Fruit fly (Drosophila melanogaster): Measurements from ENCODE around the gene Lkb1.

Lkb1 gene

DNA sequence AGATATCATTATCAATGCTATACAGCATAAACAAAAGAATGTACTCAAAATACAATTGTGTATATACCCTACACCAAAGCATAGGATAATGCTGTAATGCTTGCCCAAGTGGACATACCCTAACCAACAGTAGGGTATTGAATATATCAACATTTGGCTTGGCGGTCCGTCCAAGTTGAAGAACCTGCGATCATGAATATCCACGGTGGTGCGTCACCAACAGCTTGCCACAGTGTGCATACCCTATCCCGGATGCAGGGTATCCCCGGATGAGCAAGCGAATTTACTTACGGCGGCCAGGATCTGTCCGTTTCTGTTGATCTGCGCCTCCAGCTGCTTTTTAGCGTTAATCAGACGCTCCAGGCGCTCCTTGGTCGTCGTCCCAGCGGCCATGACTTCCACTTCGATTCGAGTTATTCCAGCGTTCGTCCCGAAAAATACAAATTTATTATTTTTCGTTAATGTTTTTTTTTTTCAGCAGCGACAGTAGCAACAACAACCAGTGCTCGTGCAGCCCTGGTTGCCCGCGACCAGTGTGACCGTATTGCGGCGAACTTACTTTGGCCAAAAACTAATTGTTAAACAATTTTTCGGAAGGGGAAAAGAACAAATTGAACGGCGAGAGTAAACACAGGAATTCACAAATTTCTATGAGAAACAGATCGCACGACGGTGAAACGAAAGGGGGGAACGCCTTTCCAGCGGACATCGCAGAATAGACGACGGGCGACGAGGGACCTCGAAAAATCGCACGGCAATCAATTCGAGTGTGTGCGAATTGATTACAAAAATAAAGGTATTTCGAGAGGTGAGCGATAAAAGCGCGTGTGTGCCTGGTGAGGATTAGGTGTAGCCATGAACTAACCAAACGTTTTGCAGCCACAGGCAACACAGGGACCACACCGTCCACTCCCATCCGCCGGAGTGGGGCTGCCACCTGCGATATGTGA lies at the start of gene Lkb1, which contains the start of gene CG9588 (continued):
- TF ChIP-seq HLHmδ (GFP tag; optimal IDR thresholded peaks at IDR 0.05) (no peak), Stat92E (GFP tag; optimal IDR thresholded peaks at IDR 0.05) (no peak), Asciz (GFP tag; optimal IDR thresholded peaks at IDR 0.05) (no peak), CG4854 (GFP tag; optimal IDR thresholded peaks at IDR 0.05) (no peak), CG14965 (GFP tag; optimal IDR thresholded peaks at IDR 0.05; ENCODE audit: borderline replicate concordance) (no peak), CG6689 (GFP tag; IDR thresholded peaks at IDR 0.05) (peak; percentile 81), CG11723 (GFP tag; optimal IDR thresholded peaks at IDR 0.05) (peak; percentile 3), Myb (GFP tag; optimal IDR thresholded peaks at IDR 0.05) (peak; percentile 52), cad (GFP tag; optimal IDR thresholded peaks at IDR 0.05) (no peak), CG14710 (tag; optimal IDR thresholded peaks at IDR 0.05) (peak; percentile 27), Dp (GFP tag; optimal IDR thresholded peaks at IDR 0.05) (peak; percentile 17), jing (GFP tag; optimal IDR thresholded peaks at IDR 0.05) (peak; percentile 27), CG18764 (GFP tag; optimal IDR thresholded peaks at IDR 0.05) (no peak), tgo (GFP tag; IDR thresholded peaks at IDR 0.05) (peak; percentile 76), Ada2b (GFP tag; IDR thresholded peaks at IDR 0.05) (peak; percentile 67), MTF-1 (GFP tag; optimal IDR thresholded peaks at IDR 0.05; ENCODE audit: borderline replicate concordance) (no peak), CG6854 (GFP tag; optimal IDR thresholded peaks at IDR 0.05) (no peak), lov (optimal IDR thresholded peaks at IDR 0.05) (no peak), lov (GFP tag; IDR thresholded peaks at IDR 0.05) (peak; percentile 75; the same call in 2 of the 3 replicates), CG2116 (GFP tag; optimal IDR thresholded peaks at IDR 0.05) (peak; percentile 41), B-H2 (GFP tag; optimal IDR thresholded peaks at IDR 0.05) (no peak), Antp (GFP tag; optimal IDR thresholded peaks at IDR 0.05) (peak; percentile 60), HLH54F (GFP tag; optimal IDR thresholded peaks at IDR 0.05) (peak; percentile 68), gcm (GFP tag; optimal IDR thresholded peaks at IDR 0.05) (no peak), p53 (GFP tag; optimal IDR thresholded peaks at IDR 0.05) (no peak), CG13775 (GFP tag; optimal IDR thresholded peaks at IDR 0.05) (peak; percentile 38), CG16815 (GFP tag; optimal IDR thresholded peaks at IDR 0.05) (peak; percentile 57), Hr51 (GFP tag; optimal IDR thresholded peaks at IDR 0.05) (no peak), CG13424 (tag; optimal IDR thresholded peaks at IDR 0.05) (peak; percentile 0), Nf-YB (GFP tag; optimal IDR thresholded peaks at IDR 0.05) (no peak), CG11696 (GFP tag; IDR thresholded peaks at IDR 0.05) (0 out of 2 replicates have a peak, but pooled peaks have one; percentile 43), CG1024 (GFP tag; IDR thresholded peaks at IDR 0.05) (peak; percentile 78), slbo (GFP tag; IDR thresholded peaks at IDR 0.05) (peak; percentile 90), esg (GFP tag; conservative IDR thresholded peaks at IDR 0.05) (peak; percentile 82), yki (optimal IDR thresholded peaks at IDR 0.05) (no peak), Max (GFP tag; optimal IDR thresholded peaks at IDR 0.05) (peak; percentile 3), Meics (GFP tag; optimal IDR thresholded peaks at IDR 0.05) (peak; percentile 41), h (optimal IDR thresholded peaks at IDR 0.05) (no peak), usp (GFP tag; optimal IDR thresholded peaks at IDR 0.05) (no peak), Neu2 (GFP tag; optimal IDR thresholded peaks at IDR 0.05; ENCODE audit: borderline replicate concordance) (no peak), ac (GFP tag; optimal IDR thresholded peaks at IDR 0.05) (no peak), Atf6 (GFP tag; IDR thresholded peaks at IDR 0.05) (peak; percentile 71), CG12942 (GFP tag; optimal IDR thresholded peaks at IDR 0.05) (peak; percentile 57), CG2875 (GFP tag; optimal IDR thresholded peaks at IDR 0.05) (peak; percentile 25), Sin3A (optimal IDR thresholded peaks at IDR 0.05) (peak; percentile 33), CG1603 (tag; optimal IDR thresholded peaks at IDR 0.05) (peak; percentile 63), vvl (GFP tag; IDR thresholded peaks at IDR 0.05) (peak; percentile 87), pan (optimal IDR thresholded peaks at IDR 0.05) (no peak), pan (GFP tag; optimal IDR thresholded peaks at IDR 0.05 in 1 of 2, IDR thresholded peaks at IDR 0.05 in 1 of 2) (peak in 1 of 2 experiments; percentile 86), maf-S (GFP tag; optimal IDR thresholded peaks at IDR 0.05) (peak; percentile 26)

Data from whole organism, embryonic.